Fruit fly (Drosophila melanogaster): Measurements from ENCODE around the gene Paip2.

DNA sequence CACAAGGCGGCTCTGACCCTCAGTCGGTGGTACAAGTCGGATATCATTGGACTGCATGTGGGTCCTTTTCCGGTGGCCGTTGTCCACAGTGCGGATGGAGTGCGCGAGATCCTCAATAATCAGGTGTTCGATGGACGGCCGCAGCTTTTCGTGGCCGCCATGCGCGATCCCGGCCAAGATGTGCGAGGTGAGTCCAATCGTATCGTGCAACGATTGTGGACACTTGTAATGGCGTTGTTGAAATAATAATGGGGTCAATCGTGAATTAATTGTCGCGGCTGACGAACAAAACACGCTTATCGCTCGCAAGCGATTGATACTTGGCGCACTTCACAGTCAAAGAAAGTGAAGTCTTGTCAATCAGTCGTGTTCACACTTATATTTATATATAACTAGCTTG lies 16.5 kb upstream of the Paip2 start:
- TF ChIP-seq CG15336 (GFP tag; IDR thresholded peaks at IDR 0.05): no peak
- no peak for TF ChIP-seq vri (GFP tag; optimal IDR thresholded peaks at IDR 0.05)
- no peak for TF ChIP-seq CG3919 (GFP tag; optimal IDR thresholded peaks at IDR 0.05)
- TF ChIP-seq Eip93F (GFP tag; optimal IDR thresholded peaks at IDR 0.05): no peak
- TF ChIP-seq CG7368 (GFP tag; optimal IDR thresholded peaks at IDR 0.05): no peak

All from whole organism, prepupa.